Worm (Caenorhabditis elegans): ENCODE results near the gene ent-2.

ent-2 gene

DNA sequence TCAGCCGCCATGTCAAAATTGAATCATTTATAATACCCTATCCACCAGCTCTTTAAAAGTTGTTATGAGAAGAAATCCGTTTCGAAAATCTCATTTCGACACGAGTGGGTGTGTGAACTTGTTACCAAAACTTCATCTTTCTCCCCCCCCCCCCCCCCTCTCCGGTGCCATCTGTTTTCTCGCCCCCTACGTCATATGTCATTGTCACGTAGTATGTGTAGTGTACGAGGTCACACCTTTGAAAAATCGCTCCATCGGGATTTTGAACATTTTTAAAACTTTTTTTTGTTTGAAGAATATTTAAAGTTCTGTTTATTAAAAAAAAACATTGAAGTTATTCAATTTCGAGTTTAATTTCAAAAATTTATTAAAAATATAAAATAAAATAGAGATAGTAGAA, 26.9 kb downstream of the ent-2 start:
- TF ChIP-seq tbx-2 (tag; optimal IDR thresholded peaks at IDR 0.05): no peak
- peak; percentile 36 for TF ChIP-seq lin-39 (tag; optimal IDR thresholded peaks at IDR 0.05)

ce11 chrX:15628945-15629344, 28.1 kb downstream of the ent-2 start:
- TF ChIP-seq ceh-82 (tag; optimal IDR thresholded peaks at IDR 0.05): no peak
- TF ChIP-seq nhr-12 (tag; optimal IDR thresholded peaks at IDR 0.05): no peak
- TF ChIP-seq mdl-1 (tag; optimal IDR thresholded peaks at IDR 0.05): no peak
- TF ChIP-seq unc-39 (tag; optimal IDR thresholded peaks at IDR 0.05): no peak
- TF ChIP-seq sea-2 (GFP tag; optimal IDR thresholded peaks at IDR 0.05): no peak
- no peak for TF ChIP-seq jun-1 (tag; optimal IDR thresholded peaks at IDR 0.05)
- TF ChIP-seq lin-39 (tag; optimal IDR thresholded peaks at IDR 0.05): no peak
- no peak for TF ChIP-seq lin-15B (tag; optimal IDR thresholded peaks at IDR 0.05)
- no peak for TF ChIP-seq ztf-4 (tag; optimal IDR thresholded peaks at IDR 0.05)
- TF ChIP-seq ZK546.5 (tag; optimal IDR thresholded peaks at IDR 0.05): no peak
- TF ChIP-seq nhr-11 (tag; optimal IDR thresholded peaks at IDR 0.05): no peak
- no peak for TF ChIP-seq pqm-1 (tag; optimal IDR thresholded peaks at IDR 0.05)
- no peak for TF ChIP-seq fkh-10 (GFP tag; optimal IDR thresholded peaks at IDR 0.05)
- no peak for TF ChIP-seq nhr-76 (tag; optimal IDR thresholded peaks at IDR 0.05)
- TF ChIP-seq elt-3 (tag; optimal IDR thresholded peaks at IDR 0.05): no peak
- TF ChIP-seq skn-1 (tag; optimal IDR thresholded peaks at IDR 0.05): no peak

- TF ChIP-seq sea-2 (GFP tag; optimal IDR thresholded peaks at IDR 0.05) (no peak), fkh-10 (GFP tag; optimal IDR thresholded peaks at IDR 0.05) (no peak), skn-1 (tag; optimal IDR thresholded peaks at IDR 0.05) (no peak), aly-2 (tag; optimal IDR thresholded peaks at IDR 0.05) (no peak), unc-39 (tag; optimal IDR thresholded peaks at IDR 0.05) (no peak), zag-1 (tag; optimal IDR thresholded peaks at IDR 0.05) (no peak), pqm-1 (tag; optimal IDR thresholded peaks at IDR 0.05) (peak; percentile 16), nfya-1 (tag; optimal IDR thresholded peaks at IDR 0.05; ENCODE audit: insufficient read depth) (peak; percentile 18), pha-4 (tag; optimal IDR thresholded peaks at IDR 0.05) (no peak), ceh-82 (tag; optimal IDR thresholded peaks at IDR 0.05) (no peak), nhr-12 (tag; optimal IDR thresholded peaks at IDR 0.05) (no peak), elt-2 (tag; optimal IDR thresholded peaks at IDR 0.05) (peak; percentile 60), lsy-12 (tag; optimal IDR thresholded peaks at IDR 0.05) (no peak), R02D3.7 (tag; optimal IDR thresholded peaks at IDR 0.05) (no peak), unc-62 (GFP tag; optimal IDR thresholded peaks at IDR 0.05) (no peak), ceh-16 (tag; optimal IDR thresholded peaks at IDR 0.05) (no peak)
Measured at ce11 chrX:15629615-15630014, 28.7 kb downstream of the ent-2 start.

ce11 chrX:15630340-15630739, 29.5 kb downstream of the ent-2 start, which contains the start of gene K09E9.4:
K09E9.4 (minus strand) TSS chrX:15630440.
- TF ChIP-seq ztf-11 (tag; optimal IDR thresholded peaks at IDR 0.05) (no peak), eor-1 (tag; optimal IDR thresholded peaks at IDR 0.05) (peak in 1 of 2 experiments; percentile 42)

ce11 chrX:15630790-15631204, 29.9 kb downstream of the ent-2 start:
- TF ChIP-seq sea-2 (GFP tag; optimal IDR thresholded peaks at IDR 0.05) (no peak), nhr-67 (tag; optimal IDR thresholded peaks at IDR 0.05) (no peak), ztf-4 (tag; optimal IDR thresholded peaks at IDR 0.05) (no peak), aly-2 (tag; optimal IDR thresholded peaks at IDR 0.05) (no peak), elt-2 (tag; optimal IDR thresholded peaks at IDR 0.05) (no peak), ZK546.5 (tag; optimal IDR thresholded peaks at IDR 0.05) (no peak), snpc-4 (tag; optimal IDR thresholded peaks at IDR 0.05) (peak; percentile 56), nhr-237 (tag; optimal IDR thresholded peaks at IDR 0.05) (no peak), tbx-2 (tag; optimal IDR thresholded peaks at IDR 0.05) (no peak), zag-1 (tag; optimal IDR thresholded peaks at IDR 0.05) (no peak), ceh-28 (tag; optimal IDR thresholded peaks at IDR 0.05) (no peak), ceh-9 (tag; optimal IDR thresholded peaks at IDR 0.05) (no peak), ceh-16 (tag; optimal IDR thresholded peaks at IDR 0.05) (no peak), fkh-10 (GFP tag; optimal IDR thresholded peaks at IDR 0.05) (peak; percentile 33), skn-1 (tag; optimal IDR thresholded peaks at IDR 0.05) (no peak), nhr-23 (tag; optimal IDR thresholded peaks at IDR 0.05) (peak; percentile 31), mdl-1 (tag; optimal IDR thresholded peaks at IDR 0.05) (no peak), nhr-77 (tag; optimal IDR thresholded peaks at IDR 0.05) (no peak), nfya-1 (tag; optimal IDR thresholded peaks at IDR 0.05; ENCODE audit: insufficient read depth) (peak; percentile 70), egl-27 (tag; optimal IDR thresholded peaks at IDR 0.05) (no peak), lin-15B (tag; optimal IDR thresholded peaks at IDR 0.05) (no peak), ceh-82 (tag; optimal IDR thresholded peaks at IDR 0.05) (no peak), ama-1 (optimal IDR thresholded peaks at IDR 0.05) (peak; percentile 7), nhr-11 (tag; optimal IDR thresholded peaks at IDR 0.05) (no peak), elt-1 (tag; optimal IDR thresholded peaks at IDR 0.05) (no peak), mml-1 (tag; optimal IDR thresholded peaks at IDR 0.05) (no peak), pha-4 (tag; optimal IDR thresholded peaks at IDR 0.05) (no peak), ztf-11 (tag; optimal IDR thresholded peaks at IDR 0.05) (no peak), lin-39 (tag; optimal IDR thresholded peaks at IDR 0.05) (peak; percentile 85), unc-62 (GFP tag; optimal IDR thresholded peaks at IDR 0.05) (no peak), unc-39 (tag; optimal IDR thresholded peaks at IDR 0.05) (no peak), nhr-28 (tag; optimal IDR thresholded peaks at IDR 0.05) (no peak), hmg-11 (tag; optimal IDR thresholded peaks at IDR 0.05) (peak; percentile 75), fos-1 (tag; optimal IDR thresholded peaks at IDR 0.05) (no peak), nhr-25 (tag; optimal IDR thresholded peaks at IDR 0.05) (peak; percentile 37)
